Worm (Caenorhabditis elegans) whole organism, L3 larva: ENCODE measurements around the gene F55A11.4.

ENCODE experiments used
- R02D3.7 ChIP-seq: fragments of 150-350 bp; optimal IDR thresholded peaks from 2 replicates; lab custom pipeline; 2014; ENCODE audit warnings: missing biosample characterization, missing genetic modification characterization
- ZK546.5 ChIP-seq: sonication (generic microtip); optimal IDR thresholded peaks from 2 replicates; lab custom pipeline; 2017; ENCODE audit warnings: missing biosample characterization, missing genetic modification characterization
- aly-2 ChIP-seq: fragments of 150-350 bp; optimal IDR thresholded peaks from 2 replicates; lab custom pipeline; 2014; ENCODE audit warnings: missing biosample characterization, missing genetic modification characterization
- ama-1 ChIP-seq: fragments of 150-350 bp; optimal IDR thresholded peaks from 2 replicates; lab custom pipeline; 2018
- ceh-16 ChIP-seq: sonication (generic microtip); optimal IDR thresholded peaks from 2 replicates; lab custom pipeline; 2017; ENCODE audit warnings: missing biosample characterization, missing genetic modification characterization
- ceh-28 ChIP-seq: fragments of 150-350 bp; optimal IDR thresholded peaks from 2 replicates; lab custom pipeline; 2014; ENCODE audit warnings: missing biosample characterization, missing genetic modification reagents, missing genetic modification characterization
- ceh-82 ChIP-seq: fragments of 150-350 bp; optimal IDR thresholded peaks from 2 replicates; lab custom pipeline; 2014; ENCODE audit warnings: missing biosample characterization, missing genetic modification characterization
- ceh-9 ChIP-seq: sonication (generic microtip); optimal IDR thresholded peaks from 2 replicates; lab custom pipeline; 2018; ENCODE audit warnings: missing biosample characterization, missing genetic modification characterization
- daf-12 ChIP-seq: fragments of 150-350 bp; optimal IDR thresholded peaks from 2 replicates; lab custom pipeline; 2014; ENCODE audit warnings: missing biosample characterization, missing genetic modification reagents, missing genetic modification characterization
- egl-27 ChIP-seq: sonication (generic microtip); optimal IDR thresholded peaks from 4 replicates; lab custom pipeline; 2017; ENCODE audit warnings: missing biosample characterization, missing genetic modification reagents, missing genetic modification characterization
- egl-5 ChIP-seq: fragments of 150-350 bp; optimal IDR thresholded peaks from 2 replicates; lab custom pipeline; 2017; ENCODE audit warnings: missing biosample characterization, missing genetic modification reagents, missing genetic modification characterization, inconsistent platforms
- elt-1 ChIP-seq: fragments of 150-350 bp; optimal IDR thresholded peaks from 2 replicates; lab custom pipeline; 2014; ENCODE audit warnings: missing biosample characterization, missing genetic modification characterization
- elt-2 ChIP-seq: sonication (generic microtip); optimal IDR thresholded peaks from 2 replicates; lab custom pipeline; 2016; ENCODE audit warnings: missing genetic modification reagents, mild to moderate bottlenecking, missing genetic modification characterization, missing compliant biosample characterization
- elt-3 ChIP-seq, 3 experiments: fragments of 150-350 bp in 1 of 3; sonication (generic microtip) in 2 of 3; optimal IDR thresholded peaks; 2 replicates in 2 of 3; 4 replicates in 1 of 3; lab custom pipeline; 2014 to 2017; ENCODE audit warnings: missing biosample characterization in 3 of 3, missing genetic modification characterization in 3 of 3
- eor-1 ChIP-seq, 2 experiments: fragments of 150-350 bp; optimal IDR thresholded peaks; 2 replicates each; lab custom pipeline; 2014 to 2018; ENCODE audit warnings: missing biosample characterization in 2 of 2, missing genetic modification characterization in 2 of 2
- fkh-10 ChIP-seq: sonication (generic microtip); optimal IDR thresholded peaks from 2 replicates; lab custom pipeline; 2017; ENCODE audit warnings: missing biosample characterization, missing genetic modification reagents, missing genetic modification characterization
- fkh-2 ChIP-seq: fragments of 150-350 bp; optimal IDR thresholded peaks from 2 replicates; lab custom pipeline; 2014; ENCODE audit warnings: missing biosample characterization, missing genetic modification reagents, missing genetic modification characterization
- fos-1 ChIP-seq: fragments of 150-350 bp; optimal IDR thresholded peaks from 2 replicates; lab custom pipeline; 2014; ENCODE audit warnings: missing biosample characterization, missing genetic modification characterization
- hmg-11 ChIP-seq: sonication (generic microtip); optimal IDR thresholded peaks from 2 replicates; lab custom pipeline; 2016; ENCODE audit warnings: missing genetic modification characterization, missing compliant biosample characterization
- jun-1 ChIP-seq: fragments of 150-350 bp; optimal IDR thresholded peaks from 2 replicates; lab custom pipeline; 2014; ENCODE audit warnings: missing biosample characterization, missing genetic modification reagents, missing genetic modification characterization
- lin-15B ChIP-seq: fragments of 150-350 bp; optimal IDR thresholded peaks from 2 replicates; lab custom pipeline; 2014; ENCODE audit warnings: missing biosample characterization, missing genetic modification characterization
- lin-39 ChIP-seq: fragments of 150-350 bp; optimal IDR thresholded peaks from 2 replicates; lab custom pipeline; 2018; ENCODE audit warnings: missing biosample characterization, missing genetic modification reagents, missing genetic modification characterization
- lsy-12 ChIP-seq: sonication (generic microtip); optimal IDR thresholded peaks from 2 replicates; lab custom pipeline; 2016; ENCODE audit warnings: mild to moderate bottlenecking, missing genetic modification characterization, missing compliant biosample characterization
- mdl-1 ChIP-seq: fragments of 150-350 bp; optimal IDR thresholded peaks from 2 replicates; lab custom pipeline; 2014; ENCODE audit warnings: missing biosample characterization, missing genetic modification characterization
- mml-1 ChIP-seq: fragments of 150-350 bp; sonication (generic microtip); optimal IDR thresholded peaks from 3 replicates; lab custom pipeline; 2014; ENCODE audit warnings: missing biosample characterization, missing genetic modification characterization
- nfya-1 ChIP-seq: sonication (generic microtip); optimal IDR thresholded peaks from 2 replicates; lab custom pipeline; 2017; ENCODE audit warnings: missing genetic modification characterization, mild to moderate bottlenecking, missing compliant biosample characterization, antibody characterized with exemption, moderate library complexity; ENCODE audit not compliant: insufficient read depth
- nhr-11 ChIP-seq: fragments of 150-350 bp; optimal IDR thresholded peaks from 2 replicates; lab custom pipeline; 2014; ENCODE audit warnings: missing biosample characterization, missing genetic modification characterization
- nhr-12 ChIP-seq: fragments of 150-350 bp; optimal IDR thresholded peaks from 2 replicates; lab custom pipeline; 2014; ENCODE audit warnings: missing biosample characterization, missing genetic modification characterization
- nhr-23 ChIP-seq: fragments of 150-350 bp; optimal IDR thresholded peaks from 2 replicates; lab custom pipeline; 2014; ENCODE audit warnings: missing biosample characterization, missing genetic modification reagents, missing genetic modification characterization
- nhr-237 ChIP-seq: fragments of 150-350 bp; optimal IDR thresholded peaks from 2 replicates; lab custom pipeline; 2014; ENCODE audit warnings: missing biosample characterization, missing genetic modification characterization
- nhr-25 ChIP-seq: sonication (generic microtip); optimal IDR thresholded peaks from 2 replicates; lab custom pipeline; 2017; ENCODE audit warnings: missing biosample characterization, missing genetic modification characterization
- nhr-28 ChIP-seq: fragments of 150-350 bp; optimal IDR thresholded peaks from 2 replicates; lab custom pipeline; 2014; ENCODE audit warnings: missing biosample characterization, missing genetic modification characterization
- nhr-43 ChIP-seq: sonication (generic microtip); optimal IDR thresholded peaks from 2 replicates; lab custom pipeline; 2016; ENCODE audit warnings: mild to moderate bottlenecking, missing genetic modification characterization, missing compliant biosample characterization; ENCODE audit not compliant: poor library complexity, severe bottlenecking
- nhr-67 ChIP-seq: fragments of 150-350 bp; optimal IDR thresholded peaks from 2 replicates; lab custom pipeline; 2014; ENCODE audit warnings: missing biosample characterization, missing genetic modification characterization
- nhr-76 ChIP-seq: fragments of 150-350 bp; sonication (generic microtip); optimal IDR thresholded peaks from 5 replicates; lab custom pipeline; 2014; ENCODE audit warnings: missing biosample characterization, missing genetic modification characterization
- nhr-77 ChIP-seq: fragments of 150-350 bp; optimal IDR thresholded peaks from 2 replicates; lab custom pipeline; 2014; ENCODE audit warnings: missing biosample characterization, missing genetic modification characterization
- pha-4 ChIP-seq: fragments of 150-350 bp; optimal IDR thresholded peaks from 2 replicates; lab custom pipeline; 2014; ENCODE audit warnings: missing biosample characterization, missing genetic modification reagents, missing genetic modification characterization
- pqm-1 ChIP-seq: fragments of 150-350 bp; optimal IDR thresholded peaks from 2 replicates; lab custom pipeline; 2017; ENCODE audit warnings: missing biosample characterization, missing genetic modification characterization, inconsistent platforms
- sea-2 ChIP-seq: fragments of 150-350 bp; sonication (generic microtip); optimal IDR thresholded peaks from 4 replicates; lab custom pipeline; 2014; ENCODE audit warnings: missing biosample characterization, missing genetic modification reagents, missing genetic modification characterization
- skn-1 ChIP-seq: fragments of 150-350 bp; optimal IDR thresholded peaks from 2 replicates; lab custom pipeline; 2014; ENCODE audit warnings: missing biosample characterization, missing genetic modification characterization
- snpc-4 ChIP-seq: fragments of 150-350 bp; optimal IDR thresholded peaks from 2 replicates; lab custom pipeline; 2014; ENCODE audit warnings: missing biosample characterization, missing genetic modification characterization
- tbx-2 ChIP-seq: sonication (generic microtip); optimal IDR thresholded peaks from 2 replicates; lab custom pipeline; 2016; ENCODE audit warnings: mild to moderate bottlenecking, missing genetic modification characterization, missing compliant biosample characterization
- unc-39 ChIP-seq: sonication (generic microtip); optimal IDR thresholded peaks from 4 replicates; lab custom pipeline; 2017; ENCODE audit warnings: missing biosample characterization, missing genetic modification characterization
- unc-62 ChIP-seq: fragments of 150-350 bp; sonication (generic microtip); optimal IDR thresholded peaks from 4 replicates; lab custom pipeline; 2014; ENCODE audit warnings: missing biosample characterization, missing genetic modification reagents, missing genetic modification characterization
- zag-1 ChIP-seq: fragments of 150-350 bp; optimal IDR thresholded peaks from 2 replicates; lab custom pipeline; 2014; ENCODE audit warnings: missing biosample characterization, missing genetic modification characterization
- ztf-11 ChIP-seq: fragments of 150-350 bp; optimal IDR thresholded peaks from 2 replicates; lab custom pipeline; 2014; ENCODE audit warnings: missing biosample characterization, missing genetic modification characterization
- ztf-4 ChIP-seq: fragments of 150-350 bp; optimal IDR thresholded peaks from 2 replicates; lab custom pipeline; 2014; ENCODE audit warnings: missing biosample characterization, missing genetic modification characterization

Gene F55A11.4

ce11 chrV:11776538-11776937, 6.3 kb downstream of the F55A11.4 start, which contains the start of gene F55A11.6:
F55A11.6 (plus strand) TSS chrV:11776838.
- TF ChIP-seq mml-1 (tag; lab: Kevin White, UChicago) (no peak), nhr-67 (no peak), nhr-28 (tag; lab: Kevin White, UChicago) (no peak), ama-1 (lab: Kevin White, UChicago) (no peak), tbx-2 (tag; lab: Kevin White, UChicago) (no peak), nfya-1 (tag; lab: Kevin White, UChicago) (no peak), egl-5 (no peak), nhr-11 (tag; lab: Kevin White, UChicago) (no peak), unc-39 (tag; lab: Kevin White, UChicago) (no peak), ceh-82 (tag; lab: Kevin White, UChicago) (no peak), fos-1 (tag; lab: Kevin White, UChicago) (no peak), daf-12 (tag; lab: Kevin White, UChicago) (no peak)

- TF ChIP-seq elt-3 (tag; optimal IDR thresholded peaks at IDR 0.05; lab: Kevin White, UChicago) (peak in 1 of 3 experiments; percentile 42), ceh-16 (tag; lab: Kevin White, UChicago) (no peak), hmg-11 (tag; lab: Kevin White, UChicago) (no peak), R02D3.7 (tag; lab: Kevin White, UChicago) (no peak), ceh-82 (tag; lab: Kevin White, UChicago) (no peak), zag-1 (no peak), fos-1 (tag; lab: Kevin White, UChicago) (no peak), pqm-1 (tag; lab: Kevin White, UChicago) (peak; percentile 13), nhr-11 (tag; lab: Kevin White, UChicago) (no peak), lin-39 (no peak), nhr-23 (no peak), tbx-2 (tag; lab: Kevin White, UChicago) (no peak), ZK546.5 (tag; lab: Kevin White, UChicago) (no peak), ztf-4 (tag; lab: Kevin White, UChicago) (no peak), unc-39 (tag; lab: Kevin White, UChicago) (no peak), mdl-1 (tag; lab: Kevin White, UChicago) (no peak), elt-2 (tag; lab: Kevin White, UChicago) (peak; percentile 62), fkh-2 (no peak), jun-1 (tag; lab: Kevin White, UChicago) (no peak), lsy-12 (tag; lab: Kevin White, UChicago) (no peak), nhr-12 (tag; lab: Kevin White, UChicago) (no peak), unc-62 (GFP tag; lab: Kevin White, UChicago) (no peak), nhr-67 (no peak), snpc-4 (no peak), ama-1 (lab: Kevin White, UChicago) (no peak), elt-1 (tag; lab: Kevin White, UChicago) (no peak), nhr-237 (tag; lab: Kevin White, UChicago) (no peak), fkh-10 (GFP tag; lab: Kevin White, UChicago) (no peak), nhr-43 (tag; lab: Kevin White, UChicago) (no peak), aly-2 (tag; lab: Kevin White, UChicago) (no peak), nhr-77 (no peak), egl-5 (peak; percentile 47), nfya-1 (tag; lab: Kevin White, UChicago) (peak; percentile 19), nhr-28 (tag; lab: Kevin White, UChicago) (no peak), ztf-11 (no peak), mml-1 (tag; lab: Kevin White, UChicago) (no peak), nhr-76 (tag; lab: Kevin White, UChicago) (no peak), lin-15B (tag; lab: Kevin White, UChicago) (no peak), skn-1 (tag; lab: Kevin White, UChicago) (no peak), egl-27 (no peak), daf-12 (tag; lab: Kevin White, UChicago) (no peak), eor-1 (tag; optimal IDR thresholded peaks at IDR 0.05; lab: Kevin White, UChicago) (no peak), pha-4 (tag; lab: Kevin White, UChicago) (peak; percentile 6), sea-2 (no peak), ceh-28 (tag; lab: Kevin White, UChicago) (no peak), ceh-9 (tag; lab: Kevin White, UChicago) (no peak), nhr-25 (no peak)
Observed at ce11 chrV:11777846-11778245, 7.6 kb downstream of the F55A11.4 start.
